Worm (Caenorhabditis elegans) whole organism, L3 larva: Measurements from ENCODE around the gene Y71H2AM.11.

Experiments used
- ceh-9 ChIP-seq: sonication (generic microtip); optimal IDR thresholded peaks from 2 replicates; lab custom pipeline; 2018; ENCODE audit warnings: missing biosample characterization, missing genetic modification characterization
- unc-39 ChIP-seq: sonication (generic microtip); optimal IDR thresholded peaks from 4 replicates; lab custom pipeline; 2017; ENCODE audit warnings: missing biosample characterization, missing genetic modification characterization

- TF ChIP-seq ceh-9 (tag; lab: Kevin White, UChicago) (no peak), unc-39 (tag; lab: Kevin White, UChicago) (no peak)
Measured at ce11 chrIII:2700637-2701036, 24.3 kb downstream of the Y71H2AM.11 start, which contains the start of gene set-27.
